Fruit fly (Drosophila melanogaster): ENCODE data around the gene Wdr37.

Wdr37 gene

DNA sequence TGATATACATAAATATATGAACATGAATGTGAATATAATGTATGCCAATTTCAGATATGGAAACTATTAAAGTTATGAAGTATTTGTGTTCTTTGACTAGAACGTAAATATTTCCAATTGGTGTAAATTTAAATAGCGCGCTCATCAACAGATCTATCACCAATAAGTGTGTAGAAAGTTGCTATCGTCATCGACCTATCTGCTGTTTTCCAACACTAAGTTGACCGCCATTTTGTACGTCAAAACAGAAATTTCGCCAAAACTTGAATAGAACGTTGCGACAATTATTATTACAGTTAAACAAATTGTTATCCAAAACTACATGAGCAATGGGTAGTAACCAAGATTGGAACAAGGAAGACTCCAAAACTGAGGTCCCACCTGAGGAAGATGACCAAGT lies 16.9 kb downstream of the Wdr37 start, which contains the start of gene cona (continued):
- TF ChIP-seq nerfin-2 (GFP tag; IDR thresholded peaks at IDR 0.05; ENCODE audit: partially characterized antibody) (no peak), chn (GFP tag; optimal IDR thresholded peaks at IDR 0.05) (no peak), CG3163 (GFP tag; optimal IDR thresholded peaks at IDR 0.05) (no peak), sna (GFP tag; IDR thresholded peaks at IDR 0.05; ENCODE audit: partially characterized antibody) (no peak), ab (GFP tag; optimal IDR thresholded peaks at IDR 0.05) (no peak), dysf (GFP tag; IDR thresholded peaks at IDR 0.05) (no peak), pros (GFP tag; optimal IDR thresholded peaks at IDR 0.05) (no peak), CG31388 (GFP tag; optimal IDR thresholded peaks at IDR 0.05) (no peak), corto (GFP tag; optimal IDR thresholded peaks at IDR 0.05) (no peak), ci (GFP tag; IDR thresholded peaks at IDR 0.05) (no peak), Dp (GFP tag; optimal IDR thresholded peaks at IDR 0.05) (peak; percentile 84), fu2 (GFP tag; optimal IDR thresholded peaks at IDR 0.05) (no peak), vvl (GFP tag; IDR thresholded peaks at IDR 0.05) (no peak), usp (GFP tag; optimal IDR thresholded peaks at IDR 0.05) (no peak), sima (GFP tag; optimal IDR thresholded peaks at IDR 0.05) (no peak), CG31441 (GFP tag; IDR thresholded peaks at IDR 0.05) (no peak), lab (GFP tag; optimal IDR thresholded peaks at IDR 0.05) (peak; percentile 3), CG5953 (GFP tag; IDR thresholded peaks at IDR 0.05) (no peak), CG3407 (GFP tag; optimal IDR thresholded peaks at IDR 0.05) (no peak), scrt (GFP tag; optimal IDR thresholded peaks at IDR 0.05) (no peak), ase (GFP tag; IDR thresholded peaks at IDR 0.05) (no peak), odd (GFP tag; optimal IDR thresholded peaks at IDR 0.05) (no peak), CG13287 (GFP tag; IDR thresholded peaks at IDR 0.05; ENCODE audit: partially characterized antibody) (no peak), CG11723 (GFP tag; optimal IDR thresholded peaks at IDR 0.05) (no peak), Meics (GFP tag; optimal IDR thresholded peaks at IDR 0.05) (no peak), H15 (GFP tag; IDR thresholded peaks at IDR 0.05) (no peak), grau (tag; optimal IDR thresholded peaks at IDR 0.05) (no peak), CG1792 (GFP tag; optimal IDR thresholded peaks at IDR 0.05) (no peak), E2f2 (GFP tag; IDR thresholded peaks at IDR 0.05) (peak; percentile 89), tll (GFP tag; optimal IDR thresholded peaks at IDR 0.05) (no peak), CG10431 (GFP tag; optimal IDR thresholded peaks at IDR 0.05) (no peak), NfI (GFP tag; optimal IDR thresholded peaks at IDR 0.05) (peak; percentile 9), CG17612 (GFP tag; IDR thresholded peaks at IDR 0.05) (no peak), cad (GFP tag; optimal IDR thresholded peaks at IDR 0.05) (no peak), eyg (GFP tag; optimal IDR thresholded peaks at IDR 0.05) (no peak), CG1024 (GFP tag; IDR thresholded peaks at IDR 0.05) (no peak), dm (GFP tag; optimal IDR thresholded peaks at IDR 0.05) (no peak), Ets97D (GFP tag; optimal IDR thresholded peaks at IDR 0.05) (peak; percentile 56), CG7271 (tag; optimal IDR thresholded peaks at IDR 0.05) (no peak), nau (GFP tag; optimal IDR thresholded peaks at IDR 0.05) (no peak), Mes4 (GFP tag; optimal IDR thresholded peaks at IDR 0.05) (no peak), CG13424 (tag; optimal IDR thresholded peaks at IDR 0.05) (no peak), Stat92E (GFP tag; optimal IDR thresholded peaks at IDR 0.05) (no peak), Myb (GFP tag; optimal IDR thresholded peaks at IDR 0.05) (peak; percentile 13)
